Worm (Caenorhabditis elegans): Measurements from ENCODE around the gene lgc-28.

Gene lgc-28

DNA sequence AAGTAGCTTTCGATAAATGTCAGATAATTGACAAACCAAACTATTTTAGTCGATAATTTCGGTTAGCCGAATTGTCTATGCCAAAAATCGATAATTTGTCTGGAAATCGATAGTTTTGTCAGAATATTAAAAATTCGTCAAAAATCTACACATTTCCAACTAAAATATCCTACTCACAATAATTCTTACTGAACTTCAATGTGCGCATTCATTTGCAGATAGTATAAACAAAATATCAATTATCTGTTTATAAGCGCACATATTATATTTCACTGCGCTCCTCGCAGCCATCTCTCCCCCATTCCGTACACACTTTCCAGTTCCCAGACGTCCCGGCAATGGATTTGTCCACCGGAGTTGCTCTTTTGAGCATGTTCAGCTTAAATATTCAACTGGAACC lies at the start of gene lgc-28:
lgc-28 (plus strand) TSS at position 301 of the 400 bp plus-strand sequence.
- TF ChIP-seq lin-13 (tag; optimal IDR thresholded peaks at IDR 0.05) = no peak
- TF ChIP-seq drap-1 (GFP tag; optimal IDR thresholded peaks at IDR 0.05) = no peak
- TF ChIP-seq bed-3 (GFP tag; optimal IDR thresholded peaks at IDR 0.05) = no peak
- TF ChIP-seq tbx-8 (GFP tag; optimal IDR thresholded peaks at IDR 0.05) = no peak
- no peak for TF ChIP-seq cnd-1 (tag; optimal IDR thresholded peaks at IDR 0.05)
- TF ChIP-seq snpc-4 (tag; optimal IDR thresholded peaks at IDR 0.05) = no peak
- no peak for TF ChIP-seq ztf-11 (tag; optimal IDR thresholded peaks at IDR 0.05)
- TF ChIP-seq M03D4.4 (tag; optimal IDR thresholded peaks at IDR 0.05) = no peak
- no peak for TF ChIP-seq sptf-1 (tag; optimal IDR thresholded peaks at IDR 0.05)
- TF ChIP-seq mab-5 (tag; optimal IDR thresholded peaks at IDR 0.05) = no peak
- TF ChIP-seq elt-1 (tag; optimal IDR thresholded peaks at IDR 0.05; ENCODE audit: borderline replicate concordance, insufficient read depth) = no peak
- TF ChIP-seq unc-62 (GFP tag; optimal IDR thresholded peaks at IDR 0.05) = no peak
- no peak for TF ChIP-seq lsy-2 (tag; optimal IDR thresholded peaks at IDR 0.05)
- TF ChIP-seq unc-120 (tag; optimal IDR thresholded peaks at IDR 0.05; ENCODE audit: poor library complexity, severe bottlenecking) = no peak

DNA sequence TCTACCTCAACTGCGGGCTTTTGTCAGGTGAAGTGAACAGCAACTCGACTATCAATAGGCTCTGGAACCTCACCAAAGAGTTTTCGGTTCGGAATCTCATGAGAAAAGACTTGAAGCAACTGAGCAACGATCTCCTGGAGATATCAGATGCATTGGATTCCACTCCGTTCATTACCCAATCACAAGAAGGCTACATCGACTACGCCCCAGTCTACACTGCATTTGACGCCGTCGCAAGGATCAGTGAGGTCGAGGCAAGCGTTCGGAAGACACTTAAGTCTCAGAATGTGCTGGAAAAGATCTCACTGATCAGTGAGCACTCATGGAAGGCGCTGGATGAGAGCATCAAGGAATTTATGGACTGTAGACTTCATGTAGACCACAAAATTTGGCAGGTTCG lies 46.7 kb upstream of the lgc-28 start:
- TF ChIP-seq zip-8 (tag; optimal IDR thresholded peaks at IDR 0.05) (no peak), nhr-237 (tag; optimal IDR thresholded peaks at IDR 0.05) (no peak), bed-3 (GFP tag; optimal IDR thresholded peaks at IDR 0.05) (no peak), blmp-1 (tag; optimal IDR thresholded peaks at IDR 0.05) (no peak), cnd-1 (tag; optimal IDR thresholded peaks at IDR 0.05) (no peak), lsy-2 (tag; optimal IDR thresholded peaks at IDR 0.05) (no peak), unc-120 (tag; optimal IDR thresholded peaks at IDR 0.05; ENCODE audit: poor library complexity, severe bottlenecking) (no peak), ceh-83 (GFP tag; optimal IDR thresholded peaks at IDR 0.05) (no peak), hlh-1 (tag; optimal IDR thresholded peaks at IDR 0.05) (no peak), lin-13 (tag; optimal IDR thresholded peaks at IDR 0.05) (no peak), nhr-12 (tag; optimal IDR thresholded peaks at IDR 0.05) (no peak), elt-1 (tag; optimal IDR thresholded peaks at IDR 0.05; ENCODE audit: borderline replicate concordance, insufficient read depth) (no peak), nhr-2 (tag; optimal IDR thresholded peaks at IDR 0.05) (no peak), ztf-11 (tag; optimal IDR thresholded peaks at IDR 0.05) (no peak), nhr-28 (tag; optimal IDR thresholded peaks at IDR 0.05) (no peak), pha-4 (tag; optimal IDR thresholded peaks at IDR 0.05) (no peak), ceh-39 (tag; optimal IDR thresholded peaks at IDR 0.05) (no peak), elt-3 (tag; optimal IDR thresholded peaks at IDR 0.05) (no peak), mls-2 (tag; optimal IDR thresholded peaks at IDR 0.05) (no peak), ceh-43 (GFP tag; optimal IDR thresholded peaks at IDR 0.05) (no peak)

DNA sequence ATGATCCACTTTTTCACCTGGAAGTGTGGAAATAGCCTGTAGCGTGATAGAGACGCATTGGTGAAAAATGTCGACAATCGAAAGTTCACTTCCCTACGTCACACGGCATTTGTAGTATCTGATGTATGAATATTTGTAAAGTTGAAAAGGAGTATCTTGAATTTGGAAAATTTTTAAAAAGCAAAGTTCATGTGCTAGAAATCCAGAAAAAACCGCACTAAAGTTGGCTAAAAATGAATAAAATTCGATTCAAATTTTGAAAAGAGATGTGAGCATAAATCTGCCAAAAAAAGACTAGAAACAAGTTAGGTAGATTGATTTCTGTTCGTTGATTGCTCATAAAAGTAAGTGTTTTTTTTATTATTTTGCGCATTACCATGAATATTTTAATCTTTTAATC lies 41.8 kb upstream of the lgc-28 start, which contains the start of gene sri-74:
sri-74 (minus strand) TSS at position 101 of the 400 bp plus-strand sequence.
- no peak for TF ChIP-seq bed-3 (GFP tag; optimal IDR thresholded peaks at IDR 0.05)
- TF ChIP-seq pha-4 (tag; optimal IDR thresholded peaks at IDR 0.05) = no peak
- TF ChIP-seq sptf-1 (tag; optimal IDR thresholded peaks at IDR 0.05) = no peak
- no peak for TF ChIP-seq ztf-11 (tag; optimal IDR thresholded peaks at IDR 0.05)
- no peak for TF ChIP-seq nhr-76 (tag; optimal IDR thresholded peaks at IDR 0.05)
- TF ChIP-seq ceh-83 (GFP tag; optimal IDR thresholded peaks at IDR 0.05) = no peak
- TF ChIP-seq snpc-4 (tag; optimal IDR thresholded peaks at IDR 0.05) = no peak

DNA sequence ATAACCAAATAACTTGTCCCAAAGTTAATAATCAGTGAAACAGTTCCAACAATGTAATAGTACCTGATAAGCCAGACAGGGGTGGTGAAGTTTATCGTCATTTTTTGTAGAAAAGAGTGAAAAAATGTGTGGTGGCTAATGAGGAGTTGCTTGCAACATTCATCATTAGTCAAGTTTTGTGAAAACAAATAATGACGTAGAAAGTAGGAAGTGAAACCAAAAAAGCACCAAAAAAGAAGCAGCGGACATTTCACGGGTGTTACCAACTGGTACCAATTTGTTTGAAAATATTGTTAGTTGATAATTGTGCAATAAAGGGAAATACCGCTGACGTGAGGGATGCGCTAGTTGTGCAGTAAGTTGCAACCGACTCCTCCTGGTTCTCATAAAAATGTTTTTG lies 39.4 kb upstream of the lgc-28 start, which contains the start of gene sri-36:
sri-36 (minus strand) TSS at position 101 of the 400 bp plus-strand sequence.
- TF ChIP-seq ceh-39 (tag; optimal IDR thresholded peaks at IDR 0.05) = no peak
- no peak for TF ChIP-seq pha-4 (tag; optimal IDR thresholded peaks at IDR 0.05)
- no peak for TF ChIP-seq ces-1 (GFP tag; optimal IDR thresholded peaks at IDR 0.05)
- no peak for TF ChIP-seq bed-3 (GFP tag; optimal IDR thresholded peaks at IDR 0.05)
- no peak for TF ChIP-seq nhr-237 (tag; optimal IDR thresholded peaks at IDR 0.05)
- TF ChIP-seq snpc-4 (tag; optimal IDR thresholded peaks at IDR 0.05) = no peak
- TF ChIP-seq mep-1 (tag; optimal IDR thresholded peaks at IDR 0.05) = no peak
- TF ChIP-seq sem-2 (GFP tag; optimal IDR thresholded peaks at IDR 0.05) = no peak
- TF ChIP-seq nhr-2 (tag; optimal IDR thresholded peaks at IDR 0.05) = no peak
- TF ChIP-seq M03D4.4 (tag; optimal IDR thresholded peaks at IDR 0.05) = no peak
- TF ChIP-seq flh-1 (GFP tag; optimal IDR thresholded peaks at IDR 0.05) = no peak
- TF ChIP-seq sptf-1 (tag; optimal IDR thresholded peaks at IDR 0.05) = no peak
- no peak for TF ChIP-seq ztf-11 (tag; optimal IDR thresholded peaks at IDR 0.05)
- TF ChIP-seq zip-8 (tag; optimal IDR thresholded peaks at IDR 0.05) = no peak
- no peak for TF ChIP-seq unc-39 (tag; optimal IDR thresholded peaks at IDR 0.05)
